Fruit fly (Drosophila melanogaster) whole organism, pupa: ENCODE measurements around the gene CG3071.

Source experiments
- CG10348 ChIP-seq: fragments of 200-800 bp; sonication (Bioruptor generic); IDR thresholded peaks from 2 replicates; pipeline ENCODE4 v1.3.6; 2022; ENCODE audit warnings: missing biosample characterization, missing genetic modification characterization
- CG12605 ChIP-seq: fragments of 200-800 bp; sonication (Bioruptor generic); IDR thresholded peaks from 2 replicates; pipeline ENCODE4 v1.3.6; 2022; ENCODE audit warnings: missing biosample characterization, missing genetic modification characterization
- CG17806 ChIP-seq: fragments of 200-800 bp; sonication (Bioruptor generic); optimal IDR thresholded peaks from 2 replicates; lab custom pipeline; 2018; ENCODE audit warnings: missing biosample characterization, mild to moderate bottlenecking, missing genetic modification characterization, moderate library complexity
- CG8159 ChIP-seq: fragments of 200-800 bp; sonication (Bioruptor generic); optimal IDR thresholded peaks from 3 replicates; lab custom pipeline; 2018; ENCODE audit warnings: missing biosample characterization, mild to moderate bottlenecking, missing genetic modification characterization, moderate library complexity
- CG9948 ChIP-seq: fragments of 200-800 bp; sonication (Bioruptor generic); optimal IDR thresholded peaks from 2 replicates; lab custom pipeline; 2018; ENCODE audit warnings: missing biosample characterization, mild to moderate bottlenecking, missing genetic modification characterization, moderate library complexity
- D1 ChIP-seq: fragments of 200-800 bp; sonication (Bioruptor generic); optimal IDR thresholded peaks from 2 replicates; lab custom pipeline; 2018; ENCODE audit warnings: missing biosample characterization, mild to moderate bottlenecking, missing genetic modification characterization, moderate library complexity

DNA sequence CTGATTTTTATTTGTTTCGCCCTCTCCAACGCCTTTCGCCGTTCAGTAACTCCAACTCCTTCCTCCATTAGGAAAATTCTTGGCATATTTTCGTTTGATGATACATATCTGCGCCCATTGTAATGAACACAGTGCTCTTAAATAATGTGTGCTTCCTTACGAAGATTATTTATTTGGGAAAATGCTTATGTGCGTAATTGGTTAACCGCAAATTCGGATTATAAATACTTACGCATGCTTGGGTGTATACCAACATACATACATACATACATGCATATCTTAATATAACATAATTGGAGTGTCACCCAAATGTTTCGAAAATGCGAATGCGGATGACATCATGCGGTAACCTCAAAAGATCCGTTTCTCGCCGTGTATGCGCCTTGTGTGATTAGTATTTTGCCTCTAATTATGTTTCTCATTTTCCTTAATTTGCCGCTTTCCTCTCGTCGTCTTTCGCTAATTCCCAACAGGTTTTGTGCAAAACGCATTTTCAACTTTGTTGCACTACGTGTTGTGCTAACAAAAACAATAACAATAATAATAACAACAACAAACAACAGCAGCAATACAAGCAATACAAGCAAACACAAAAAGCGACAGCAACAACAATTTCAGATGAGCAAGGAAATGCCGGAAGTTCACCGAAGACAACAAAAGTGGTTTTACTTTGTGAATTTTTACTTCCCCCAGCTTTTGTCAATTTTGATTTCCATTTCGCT is 42.0 kb downstream of the CG3071 start:
- TF ChIP-seq CG12605 (GFP tag; lab: Robert Waterston, UW) (no peak), CG10348 (GFP tag; lab: Robert Waterston, UW) (no peak), D1 (tag; lab: Kevin White, UChicago) (no peak), CG17806 (tag; lab: Kevin White, UChicago) (no peak), CG8159 (tag; lab: Kevin White, UChicago) (no peak), CG9948 (tag; lab: Kevin White, UChicago) (peak; percentile 0)
